Worm (Caenorhabditis elegans) whole organism, L2 larva: ENCODE results near the gene ugt-35.

ENCODE experiments used
- F13H6.1 ChIP-seq: sonication (generic microtip); optimal IDR thresholded peaks from 2 replicates; lab custom pipeline; 2016; ENCODE audit warnings: missing genetic modification characterization, missing compliant biosample characterization
- dmd-4 ChIP-seq: sonication (generic microtip); optimal IDR thresholded peaks from 2 replicates; lab custom pipeline; 2017; ENCODE audit warnings: missing biosample characterization, missing genetic modification characterization
- egl-27 ChIP-seq: sonication (generic microtip); optimal IDR thresholded peaks from 3 replicates; lab custom pipeline; 2017; ENCODE audit warnings: missing biosample characterization, missing genetic modification reagents, missing genetic modification characterization
- elt-1 ChIP-seq: fragments of 150-350 bp; optimal IDR thresholded peaks from 2 replicates; lab custom pipeline; 2014; ENCODE audit warnings: missing biosample characterization, missing genetic modification characterization
- elt-3 ChIP-seq: sonication (generic microtip); optimal IDR thresholded peaks from 2 replicates; lab custom pipeline; 2017; ENCODE audit warnings: missing biosample characterization, missing genetic modification characterization
- lin-13 ChIP-seq: fragments of 150-350 bp; optimal IDR thresholded peaks from 2 replicates; lab custom pipeline; 2014; ENCODE audit warnings: missing biosample characterization, missing genetic modification reagents, missing genetic modification characterization
- lin-39 ChIP-seq: fragments of 150-350 bp; optimal IDR thresholded peaks from 2 replicates; lab custom pipeline; 2014; ENCODE audit warnings: missing biosample characterization, missing genetic modification reagents, missing genetic modification characterization
- nhr-237 ChIP-seq: fragments of 150-350 bp; optimal IDR thresholded peaks from 2 replicates; lab custom pipeline; 2014; ENCODE audit warnings: missing biosample characterization, missing genetic modification characterization
- nhr-25 ChIP-seq: fragments of 150-350 bp; sonication (generic microtip); optimal IDR thresholded peaks from 3 replicates; lab custom pipeline; 2014; ENCODE audit warnings: missing biosample characterization, missing genetic modification characterization
- nhr-77 ChIP-seq: fragments of 150-350 bp; optimal IDR thresholded peaks from 2 replicates; lab custom pipeline; 2014; ENCODE audit warnings: missing biosample characterization, missing genetic modification characterization
- unc-39 ChIP-seq: fragments of 150-350 bp; optimal IDR thresholded peaks from 2 replicates; lab custom pipeline; 2014; ENCODE audit warnings: missing biosample characterization, missing genetic modification characterization
- unc-55 ChIP-seq: fragments of 150-350 bp; sonication (generic microtip); optimal IDR thresholded peaks from 3 replicates; lab custom pipeline; 2014; ENCODE audit warnings: missing biosample characterization, missing genetic modification reagents, missing genetic modification characterization
- ztf-1 ChIP-seq: fragments of 200-800 bp; sonication (Bioruptor generic); conservative IDR thresholded peaks from 2 replicates; pipeline ENCODE4 v1.3.6; 2022; ENCODE audit warnings: missing genetic modification characterization, missing compliant biosample characterization
- ztf-11 ChIP-seq: sonication (generic microtip); optimal IDR thresholded peaks from 2 replicates; lab custom pipeline; 2017; ENCODE audit warnings: missing biosample characterization, missing genetic modification characterization

DNA sequence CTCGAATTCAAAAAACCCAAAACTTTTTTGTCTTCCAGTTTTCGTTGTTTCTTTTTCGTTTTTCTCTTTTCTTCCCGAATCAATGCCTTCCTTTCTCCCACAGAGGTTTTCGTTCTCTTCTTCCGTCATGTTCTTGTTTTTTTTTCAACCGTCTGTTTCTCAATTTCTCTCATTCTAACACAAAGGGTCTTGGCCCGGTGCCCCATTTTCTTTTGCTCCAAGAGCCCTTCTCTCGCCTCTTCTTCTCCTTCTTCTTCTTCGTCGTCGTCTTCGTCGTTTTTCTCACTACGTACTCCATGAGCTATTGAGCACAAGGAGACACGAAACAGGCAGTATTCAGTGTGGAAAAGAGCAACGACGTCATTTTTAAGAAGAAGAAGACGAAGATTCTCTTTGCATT lies 23.4 kb upstream of the ugt-35 start:
- TF ChIP-seq lin-13 (GFP tag; lab: Kevin White, UChicago) (no peak), nhr-25 (tag; lab: Kevin White, UChicago) (no peak), unc-55 (GFP tag; lab: Kevin White, UChicago) (peak; percentile 66), egl-27 (tag; lab: Kevin White, UChicago) (no peak), ztf-11 (no peak), unc-39 (no peak), nhr-77 (no peak), lin-39 (tag; lab: Kevin White, UChicago) (no peak), ztf-1 (GFP tag; lab: Robert Waterston, UW) (no peak), elt-1 (no peak), dmd-4 (no peak), nhr-237 (tag; lab: Kevin White, UChicago) (no peak), elt-3 (no peak), F13H6.1 (tag; lab: Kevin White, UChicago) (peak; percentile 64)
